Fruit fly (Drosophila melanogaster) whole organism, adult: Measurements from ENCODE around the gene CG15529.

Experiments used
- CG14711 ChIP-seq: fragments of 200-800 bp; sonication (Bioruptor generic); optimal IDR thresholded peaks from 2 replicates; lab custom pipeline; 2018; ENCODE audit warnings: missing biosample characterization, mild to moderate bottlenecking, missing genetic modification characterization, moderate library complexity
- CG33017 ChIP-seq: fragments of 200-800 bp; sonication (Bioruptor generic); optimal IDR thresholded peaks from 2 replicates; lab custom pipeline; 2018; ENCODE audit warnings: missing biosample characterization, mild to moderate bottlenecking, missing genetic modification characterization, moderate library complexity
- CG5204 ChIP-seq: fragments of 200-800 bp; sonication (Bioruptor generic); optimal IDR thresholded peaks from 2 replicates; lab custom pipeline; 2016; ENCODE audit warnings: missing biosample characterization, missing genetic modification characterization
- Mnt ChIP-seq: fragments of 200-800 bp; sonication (Bioruptor generic); optimal IDR thresholded peaks from 2 replicates; lab custom pipeline; 2016; ENCODE audit warnings: missing biosample characterization, mild to moderate bottlenecking, missing genetic modification characterization
- bab1 ChIP-seq: fragments of 200-800 bp; sonication (Bioruptor generic); optimal IDR thresholded peaks from 3 replicates; lab custom pipeline; 2019; ENCODE audit warnings: missing biosample characterization, mild to moderate bottlenecking, missing genetic modification characterization, moderate library complexity
- kay ChIP-seq: fragments of 200-800 bp; sonication (Bioruptor generic); peaks from one replicate; lab custom pipeline; 2016; ENCODE audit warnings: missing biosample characterization, missing genetic modification characterization, borderline replicate concordance
- ovo ChIP-seq: fragments of 200-800 bp; sonication (Bioruptor generic); optimal IDR thresholded peaks from 2 replicates; lab custom pipeline; 2016; ENCODE audit warnings: missing biosample characterization, missing genetic modification characterization
- pad ChIP-seq: fragments of 200-800 bp; sonication (Bioruptor generic); optimal IDR thresholded peaks from 3 replicates; lab custom pipeline; 2017; ENCODE audit warnings: missing biosample characterization, missing genetic modification characterization, mild to moderate bottlenecking, moderate library complexity, missing genetic modification reagents
- toe ChIP-seq: fragments of 200-800 bp; sonication (Bioruptor generic); optimal IDR thresholded peaks from 2 replicates; lab custom pipeline; 2016; ENCODE audit warnings: missing biosample characterization, missing genetic modification characterization

- TF ChIP-seq ovo (GFP tag; lab: Kevin White, UChicago) (no peak), CG5204 (GFP tag; lab: Kevin White, UChicago) (no peak), CG14711 (tag; lab: Kevin White, UChicago) (no peak), bab1 (GFP tag; lab: Kevin White, UChicago) (no peak), CG33017 (no peak), pad (GFP tag; lab: Kevin White, UChicago) (no peak), Mnt (no peak), kay (GFP tag; lab: Kevin White, UChicago) (no peak), toe (GFP tag; lab: Kevin White, UChicago) (no peak)
Measured at dm6 chr3R:30132295-30132694, 19.6 kb upstream of the CG15529 start, which contains the start of gene CG31029.
